Worm (Caenorhabditis elegans): ENCODE results near the gene zyg-12.

DNA sequence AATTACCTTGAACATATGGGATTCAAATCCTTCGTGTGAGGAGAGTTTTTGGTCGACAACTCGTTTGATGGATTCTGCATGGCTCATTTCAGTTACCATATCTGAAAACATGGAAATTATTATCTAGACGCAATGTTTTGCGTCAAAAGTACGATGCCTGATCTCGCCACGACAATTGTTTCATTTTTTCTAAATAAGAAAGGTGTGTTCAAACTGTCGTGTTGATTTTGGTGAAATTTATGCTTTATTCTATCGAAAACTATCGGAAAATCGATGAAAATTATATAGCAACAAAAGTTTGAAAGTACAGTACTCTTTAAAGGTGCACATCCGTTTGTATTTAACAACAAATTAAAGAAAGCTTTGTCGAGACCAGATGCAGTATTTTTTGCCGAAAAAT, 8.7 kb upstream of the zyg-12 start, which contains the start of gene cblc-1:
- no peak for TF ChIP-seq ama-1 (optimal IDR thresholded peaks at IDR 0.05)
- no peak for TF ChIP-seq tra-4 (tag; optimal IDR thresholded peaks at IDR 0.05)
- no peak for TF ChIP-seq flt-1 (GFP tag; IDR thresholded peaks at IDR 0.05)
- TF ChIP-seq ceh-36 (tag; optimal IDR thresholded peaks at IDR 0.05) = no peak
- TF ChIP-seq B0310.2 (tag; optimal IDR thresholded peaks at IDR 0.05) = no peak
- TF ChIP-seq F13C5.2 (tag; optimal IDR thresholded peaks at IDR 0.05) = no peak
- no peak for TF ChIP-seq ceh-13 (GFP tag; optimal IDR thresholded peaks at IDR 0.05)
- no peak for TF ChIP-seq hmbx-1 (tag; optimal IDR thresholded peaks at IDR 0.05)
- no peak for TF ChIP-seq aly-1 (tag; optimal IDR thresholded peaks at IDR 0.05)
- no peak for TF ChIP-seq tbx-37 (GFP tag; conservative IDR thresholded peaks at IDR 0.05)

Measured in whole organism, early embryonic.